Worm (Caenorhabditis elegans) whole organism, L3 larva: ENCODE data around the gene C05C10.5.

Source experiments
- R02D3.7 ChIP-seq: fragments of 150-350 bp; optimal IDR thresholded peaks from 2 replicates; lab custom pipeline; 2014; ENCODE audit warnings: missing biosample characterization, missing genetic modification characterization
- ZK546.5 ChIP-seq: sonication (generic microtip); optimal IDR thresholded peaks from 2 replicates; lab custom pipeline; 2017; ENCODE audit warnings: missing biosample characterization, missing genetic modification characterization
- aly-2 ChIP-seq: fragments of 150-350 bp; optimal IDR thresholded peaks from 2 replicates; lab custom pipeline; 2014; ENCODE audit warnings: missing biosample characterization, missing genetic modification characterization
- ama-1 ChIP-seq: fragments of 150-350 bp; optimal IDR thresholded peaks from 2 replicates; lab custom pipeline; 2018
- ceh-9 ChIP-seq: sonication (generic microtip); optimal IDR thresholded peaks from 2 replicates; lab custom pipeline; 2018; ENCODE audit warnings: missing biosample characterization, missing genetic modification characterization
- fos-1 ChIP-seq: fragments of 150-350 bp; optimal IDR thresholded peaks from 2 replicates; lab custom pipeline; 2014; ENCODE audit warnings: missing biosample characterization, missing genetic modification characterization
- nhr-11 ChIP-seq: fragments of 150-350 bp; optimal IDR thresholded peaks from 2 replicates; lab custom pipeline; 2014; ENCODE audit warnings: missing biosample characterization, missing genetic modification characterization
- nhr-237 ChIP-seq: fragments of 150-350 bp; optimal IDR thresholded peaks from 2 replicates; lab custom pipeline; 2014; ENCODE audit warnings: missing biosample characterization, missing genetic modification characterization

DNA sequence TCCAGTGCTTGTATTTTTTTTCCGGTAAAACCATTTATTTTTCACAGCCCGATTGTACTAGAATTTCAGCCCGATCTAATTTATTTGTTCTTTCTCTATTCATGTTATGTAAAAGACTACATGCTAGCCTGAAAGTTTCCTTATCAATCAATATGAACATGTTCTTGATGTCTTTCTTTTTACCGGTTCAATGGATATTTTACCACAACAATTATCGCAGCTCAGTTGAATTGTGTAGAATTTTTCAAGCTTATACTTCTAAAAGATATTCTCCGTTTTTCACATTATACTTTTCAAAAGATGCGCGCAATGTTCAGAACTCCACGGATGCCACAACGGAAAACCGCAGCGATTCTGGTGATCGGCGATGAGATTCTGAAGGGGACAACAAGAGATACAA is 5.0 kb downstream of the C05C10.5 start, which contains the start of gene flad-1:
- TF ChIP-seq ceh-9 (no peak), nhr-237 (tag; lab: Kevin White, UChicago) (no peak), ZK546.5 (tag; lab: Kevin White, UChicago) (no peak), nhr-11 (tag; lab: Kevin White, UChicago) (no peak), R02D3.7 (tag; lab: Kevin White, UChicago) (no peak), aly-2 (tag; lab: Kevin White, UChicago) (no peak), fos-1 (tag; lab: Kevin White, UChicago) (no peak), ama-1 (no peak)
